Fruit fly (Drosophila melanogaster) whole organism: ENCODE measurements around the gene AstA-R1.

Experiments used
- CG8478 ChIP-seq: fragments of >200 bp; optimal IDR thresholded peaks from 2 replicates; lab custom pipeline; 2018; ENCODE audit warnings: inconsistent platforms
- Dll ChIP-seq: fragments of >200 bp; optimal IDR thresholded peaks from 2 replicates; lab custom pipeline; 2017
- EcR ChIP-seq, 2 experiments: fragments of >200 bp; optimal IDR thresholded peaks; 2 replicates each; lab custom pipeline; 2017; ENCODE audit warnings: missing biosample characterization in 2 of 2, missing genetic modification characterization in 2 of 2, missing genetic modification reagents in 2 of 2
- pan ChIP-seq: fragments of >200 bp; optimal IDR thresholded peaks from 2 replicates; lab custom pipeline; 2017
- psq ChIP-seq: fragments of >200 bp; optimal IDR thresholded peaks from 2 replicates; lab custom pipeline; 2017
- usp ChIP-seq: fragments of >200 bp; optimal IDR thresholded peaks from 2 replicates; lab custom pipeline; 2017; ENCODE audit warnings: missing biosample characterization, missing genetic modification characterization, mixed read lengths

The AstA-R1 gene

DNA sequence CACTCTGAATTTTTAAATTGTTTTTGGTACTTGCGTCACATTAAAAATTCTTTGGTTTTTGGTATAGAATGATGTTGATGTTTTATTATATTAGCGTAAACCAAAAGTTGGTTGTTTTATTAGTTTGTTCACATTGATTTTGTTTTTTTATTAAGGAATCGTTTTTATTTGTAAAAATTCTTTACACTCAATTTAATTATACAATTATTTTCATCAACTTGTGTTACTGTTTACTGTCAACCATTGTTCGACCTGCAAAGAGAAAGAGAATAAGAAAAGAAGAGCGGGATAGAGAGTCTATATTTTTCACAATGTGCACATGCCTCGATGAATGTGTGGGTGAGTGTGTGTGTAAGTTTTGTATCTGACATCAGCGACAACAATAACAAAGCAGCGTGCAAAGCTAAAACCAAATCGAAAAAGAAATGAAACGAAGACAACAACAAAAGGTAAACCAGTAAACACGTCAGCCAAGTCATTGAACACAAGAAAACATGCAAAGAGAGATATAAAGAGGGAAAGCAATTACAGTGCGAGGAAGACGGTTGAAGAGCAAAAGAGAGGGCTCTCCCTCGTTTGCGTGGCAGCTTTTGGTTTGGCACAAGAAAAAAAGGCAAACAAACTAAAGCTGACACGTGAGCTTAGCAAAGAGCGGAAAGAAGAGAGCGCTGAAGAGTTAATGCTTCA lies 102.3 kb downstream of the AstA-R1 start:
- TF ChIP-seq psq (lab: Kevin White, UChicago) (no peak), EcR (GFP tag; optimal IDR thresholded peaks at IDR 0.05; lab: Kevin White, UChicago) (peak in 1 of 2 experiments; percentile 11)

DNA sequence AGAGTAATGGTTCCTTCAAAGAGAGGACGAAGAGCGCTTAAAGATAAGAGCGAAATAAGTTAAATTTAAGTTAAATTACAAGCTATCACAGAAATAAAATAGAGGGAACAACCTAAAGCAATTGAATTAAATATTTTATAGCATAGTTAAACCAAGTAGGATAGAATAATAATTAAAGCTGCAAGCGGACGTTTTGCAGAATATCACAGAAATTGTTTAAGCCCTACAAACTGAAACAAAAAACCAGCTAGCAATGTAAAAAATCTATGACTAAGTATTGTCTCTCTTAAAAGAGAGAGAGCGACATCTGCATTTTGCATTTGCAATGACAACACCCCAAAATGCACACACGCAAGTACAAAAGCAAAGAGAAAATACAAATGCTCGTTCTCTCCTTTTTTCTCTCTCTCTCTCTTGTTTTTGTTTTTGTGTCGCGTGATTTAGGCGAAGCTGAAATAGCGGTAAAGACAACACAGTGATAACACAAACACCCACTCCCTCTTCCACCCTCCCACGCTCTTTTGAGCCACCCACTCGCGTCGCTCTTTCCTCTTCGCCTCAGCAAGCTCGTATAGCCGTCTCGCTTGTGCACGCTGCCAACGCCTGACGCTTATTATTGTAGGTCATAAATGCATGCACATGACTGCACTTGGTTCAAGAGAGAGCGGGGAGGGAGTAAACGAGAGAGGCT lies 103.0 kb downstream of the AstA-R1 start:
- TF ChIP-seq psq (lab: Kevin White, UChicago) (no peak), CG8478 (lab: Kevin White, UChicago) (no peak), pan (lab: Kevin White, UChicago) (no peak), EcR (GFP tag; optimal IDR thresholded peaks at IDR 0.05; lab: Kevin White, UChicago) (peak; percentile 10 to 59), Dll (peak; percentile 94), usp (no peak)

DNA sequence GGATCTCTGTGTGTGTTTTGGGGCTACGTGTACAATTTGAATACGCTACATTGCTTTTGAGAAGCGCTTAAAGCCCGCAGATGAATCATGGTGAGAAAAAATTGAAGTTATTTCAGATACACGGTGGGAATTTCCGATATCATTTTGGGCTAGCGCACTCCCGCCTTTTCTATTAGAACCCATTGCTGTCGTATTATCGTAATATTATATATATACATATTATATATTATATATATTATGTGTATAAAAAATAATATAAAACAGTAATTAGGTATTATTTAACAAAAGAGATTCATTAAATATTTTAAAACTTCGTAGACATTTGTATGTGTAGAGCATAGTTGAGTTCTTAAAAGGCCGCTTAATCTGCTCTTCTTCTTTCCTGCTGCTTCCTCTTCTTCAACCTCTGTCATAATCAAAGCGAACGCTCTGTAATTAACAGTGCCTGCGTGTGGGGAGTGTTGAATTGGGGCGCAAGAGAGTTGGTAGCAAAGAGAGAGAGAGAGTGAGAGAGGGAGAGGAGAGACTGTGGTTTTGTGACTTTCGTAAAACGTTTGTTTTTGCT lies 103.6 kb downstream of the AstA-R1 start:
- TF ChIP-seq usp (no peak), Dll (peak; percentile 20)

DNA sequence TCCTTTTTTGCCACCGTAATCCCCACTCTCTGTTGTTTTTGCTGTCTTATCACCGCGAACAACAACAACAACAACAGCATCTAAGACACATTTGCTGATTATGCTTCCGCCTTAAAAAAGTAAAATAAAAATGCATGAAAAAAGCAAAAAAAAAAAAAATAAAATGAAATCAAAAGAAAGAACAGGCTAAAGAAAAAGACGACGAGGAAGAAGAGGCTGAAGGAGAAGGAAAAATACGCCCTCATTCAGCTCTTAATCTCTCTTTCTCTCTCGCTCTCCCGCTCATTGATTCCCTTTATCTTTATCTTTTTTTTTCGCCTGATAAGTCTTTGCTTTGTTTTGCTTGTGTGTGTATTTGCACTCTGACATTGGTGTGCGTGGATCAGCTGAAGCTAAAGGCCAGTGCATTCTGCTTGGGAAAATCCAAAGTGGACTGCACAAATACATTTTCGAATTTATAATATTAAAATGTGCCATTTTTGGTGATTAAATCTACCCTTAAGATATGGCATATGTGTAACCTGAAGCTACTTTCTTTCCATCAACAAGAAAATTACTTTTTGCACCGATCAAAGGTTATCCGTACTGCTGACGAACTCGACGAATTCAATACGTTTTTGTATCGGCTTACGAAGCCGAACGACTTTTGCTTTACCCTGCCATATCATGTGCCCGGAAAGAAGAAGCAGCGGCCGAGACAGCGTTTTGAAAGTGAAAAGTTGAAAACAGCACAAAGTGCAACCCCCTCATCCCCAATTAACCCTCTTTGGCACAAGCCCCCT lies 105.8 kb downstream of the AstA-R1 start:
- TF ChIP-seq EcR (GFP tag; optimal IDR thresholded peaks at IDR 0.05; lab: Kevin White, UChicago) = no peak
- TF ChIP-seq pan (lab: Kevin White, UChicago) = no peak
- TF ChIP-seq CG8478 (lab: Kevin White, UChicago) = no peak

- no peak for TF ChIP-seq Dll
- TF ChIP-seq EcR (GFP tag; optimal IDR thresholded peaks at IDR 0.05; lab: Kevin White, UChicago) = no peak
- TF ChIP-seq CG8478 (lab: Kevin White, UChicago) = no peak
- no peak for TF ChIP-seq pan (lab: Kevin White, UChicago)
- no peak for TF ChIP-seq psq (lab: Kevin White, UChicago)
- TF ChIP-seq usp = no peak
Observed at dm6 chrX:3680703-3681270, 106.5 kb downstream of the AstA-R1 start.

DNA sequence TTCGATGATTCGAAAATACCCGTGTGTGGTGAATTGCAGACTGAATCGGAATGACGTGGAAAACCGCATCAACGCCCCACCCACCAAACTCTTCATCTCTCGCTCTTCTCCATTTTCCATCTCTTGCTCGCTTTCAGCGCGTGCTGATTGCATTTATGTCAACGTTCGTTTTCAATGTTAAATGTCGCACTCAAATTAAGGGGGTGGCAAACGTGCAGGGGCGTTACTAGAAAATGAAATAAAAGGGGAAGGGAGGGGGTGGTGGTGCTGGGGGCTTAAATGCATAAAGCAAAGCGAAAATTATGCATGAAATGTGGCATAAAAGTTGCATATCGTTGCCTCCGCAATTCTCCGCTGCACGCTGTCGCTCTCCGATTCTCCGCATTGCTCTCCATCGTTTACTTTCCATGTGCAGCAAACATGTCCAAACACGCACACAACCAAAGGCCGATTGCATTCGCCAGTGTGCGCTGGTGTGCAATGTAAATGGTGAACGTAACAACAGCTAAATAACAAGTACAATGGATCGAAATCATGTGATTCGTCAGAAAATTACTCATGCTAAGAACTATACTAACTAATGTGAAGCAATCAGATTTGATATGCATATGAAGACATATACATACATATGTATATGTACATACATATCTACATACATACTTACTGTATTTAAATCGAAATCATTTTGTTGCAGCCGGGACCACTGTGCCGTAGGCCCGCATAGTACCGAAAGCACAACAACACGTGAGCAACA lies 107.6 kb downstream of the AstA-R1 start:
- TF ChIP-seq EcR (GFP tag; optimal IDR thresholded peaks at IDR 0.05; lab: Kevin White, UChicago) = peak in 1 of 2 experiments; percentile 49
- no peak for TF ChIP-seq usp

DNA sequence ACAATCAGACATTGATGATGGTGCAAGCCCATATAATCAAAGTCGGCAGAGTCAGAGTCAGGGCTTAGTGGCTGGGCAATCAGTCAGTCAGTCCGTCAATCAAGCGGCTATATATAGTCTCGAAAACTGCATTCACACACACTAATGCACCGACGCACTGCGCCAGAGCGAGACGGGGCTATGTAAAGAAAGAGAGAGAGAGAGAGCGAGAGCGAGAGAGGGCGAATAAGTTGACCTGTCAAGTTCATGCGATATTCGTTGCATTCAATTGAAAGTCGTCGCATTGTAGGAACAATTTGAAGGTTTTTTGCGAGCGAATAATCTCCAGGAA lies 108.1 kb downstream of the AstA-R1 start:
- no peak for TF ChIP-seq Dll
- TF ChIP-seq CG8478 (lab: Kevin White, UChicago) = no peak
- TF ChIP-seq EcR (GFP tag; optimal IDR thresholded peaks at IDR 0.05; lab: Kevin White, UChicago) = peak in 1 of 2 experiments; percentile 46

- TF ChIP-seq CG8478 (lab: Kevin White, UChicago) (no peak), pan (lab: Kevin White, UChicago) (no peak), EcR (GFP tag; optimal IDR thresholded peaks at IDR 0.05; lab: Kevin White, UChicago) (no peak), Dll (no peak), psq (lab: Kevin White, UChicago) (no peak), usp (no peak)
Observed at dm6 chrX:3684809-3685533, 110.6 kb downstream of the AstA-R1 start.

DNA sequence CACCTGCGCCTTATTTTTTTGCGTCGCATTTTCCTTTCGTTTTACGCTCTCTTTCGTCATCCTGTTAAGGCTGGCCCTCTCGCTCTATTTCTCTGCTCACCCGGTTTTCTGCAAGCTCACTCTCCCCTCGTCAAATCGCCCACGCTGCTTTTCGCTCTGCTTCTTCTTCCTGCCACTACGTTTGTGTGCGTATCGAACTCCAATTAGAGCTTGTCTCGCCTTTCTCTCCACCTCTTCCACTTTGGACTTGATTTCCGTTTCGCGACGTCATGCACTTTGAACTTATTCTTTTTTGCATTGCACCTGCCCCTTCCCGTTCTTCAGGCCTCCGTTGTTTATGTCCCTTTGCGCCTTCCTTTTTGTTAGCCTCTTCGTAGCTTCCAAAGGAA lies 111.2 kb downstream of the AstA-R1 start:
- TF ChIP-seq Dll (no peak), usp (no peak), CG8478 (lab: Kevin White, UChicago) (no peak), psq (lab: Kevin White, UChicago) (no peak), pan (lab: Kevin White, UChicago) (no peak), EcR (GFP tag; optimal IDR thresholded peaks at IDR 0.05; lab: Kevin White, UChicago) (no peak)

DNA sequence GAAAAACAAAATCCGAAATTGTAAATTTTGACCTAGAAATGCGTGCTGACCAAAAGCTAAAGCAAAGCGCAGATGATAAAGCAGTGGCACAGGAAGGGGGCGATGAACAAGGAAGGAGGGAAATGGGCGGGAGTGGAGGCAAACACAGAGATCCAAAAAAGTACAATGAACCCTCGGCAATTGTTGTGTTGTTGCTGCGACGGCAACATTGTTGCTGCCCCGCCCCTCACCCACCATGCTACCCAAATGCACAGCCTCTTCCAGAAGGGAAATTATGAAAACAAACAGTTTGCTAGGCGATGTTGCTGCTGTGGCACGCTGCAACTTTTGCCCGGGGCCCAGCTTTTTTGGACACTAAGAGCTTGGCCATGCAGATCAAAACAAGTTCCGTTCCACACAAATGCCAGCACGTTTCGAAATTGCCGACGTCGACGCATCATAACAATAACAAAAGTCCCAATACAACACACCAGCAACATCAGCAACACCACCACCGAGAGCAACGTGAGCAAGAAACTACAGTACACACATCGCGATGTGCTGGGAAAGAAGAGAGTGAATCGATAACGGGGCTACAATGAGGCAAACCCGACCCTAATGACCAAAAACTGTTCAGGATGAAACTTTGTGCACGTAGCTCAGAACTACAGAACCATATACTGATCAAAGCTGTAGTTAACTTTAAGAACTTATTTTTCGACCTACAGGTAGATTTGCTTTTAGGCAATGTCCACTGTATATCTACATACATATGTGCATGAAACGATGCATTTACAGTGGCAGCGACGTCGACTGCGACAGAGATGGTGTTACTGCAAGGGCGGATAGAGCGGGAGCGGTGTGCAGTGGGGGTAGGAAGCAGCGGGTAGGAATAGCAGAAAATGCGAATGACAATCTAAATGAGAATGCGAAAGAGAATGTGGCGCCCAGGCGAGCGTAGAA lies 112.4 kb downstream of the AstA-R1 start:
- TF ChIP-seq EcR (GFP tag; optimal IDR thresholded peaks at IDR 0.05; lab: Kevin White, UChicago) = peak in 1 of 2 experiments; percentile 27
- TF ChIP-seq psq (lab: Kevin White, UChicago) = no peak
